Worm (Caenorhabditis elegans) whole organism, late embryonic: ENCODE results near the gene srz-104.

Experiments
- T23F11.4 ChIP-seq: fragments of 200-800 bp; sonication (Bioruptor generic); optimal IDR thresholded peaks from 2 replicates; lab custom pipeline; 2018; ENCODE audit warnings: mild to moderate bottlenecking, missing genetic modification characterization, missing compliant biosample characterization
- Y22D7AL.16 ChIP-seq: sonication (generic microtip); optimal IDR thresholded peaks from 2 replicates; lab custom pipeline; 2016; ENCODE audit warnings: missing genetic modification characterization, missing compliant biosample characterization
- ahr-1 ChIP-seq: sonication (generic microtip); optimal IDR thresholded peaks from 2 replicates; lab custom pipeline; 2016; ENCODE audit warnings: missing genetic modification characterization, missing compliant biosample characterization
- fkh-6 ChIP-seq: sonication (generic microtip); optimal IDR thresholded peaks from 2 replicates; lab custom pipeline; 2016; ENCODE audit warnings: missing genetic modification characterization, missing compliant biosample characterization
- nhr-11 ChIP-seq: fragments of 150-350 bp; optimal IDR thresholded peaks from 2 replicates; lab custom pipeline; 2014; ENCODE audit warnings: missing biosample characterization, missing genetic modification characterization
- nhr-232 ChIP-seq: sonication (generic microtip); optimal IDR thresholded peaks from 2 replicates; lab custom pipeline; 2016; ENCODE audit warnings: missing genetic modification characterization, missing compliant biosample characterization
- pha-4 ChIP-seq: fragments of 150-350 bp; optimal IDR thresholded peaks from 2 replicates; lab custom pipeline; 2018; ENCODE audit warnings: missing biosample characterization, missing genetic modification reagents, missing genetic modification characterization
- pqm-1 ChIP-seq: sonication (generic microtip); optimal IDR thresholded peaks from 2 replicates; lab custom pipeline; 2016; ENCODE audit warnings: missing genetic modification characterization, missing compliant biosample characterization
- ref-2 ChIP-seq: sonication (generic microtip); optimal IDR thresholded peaks from 2 replicates; lab custom pipeline; 2016; ENCODE audit warnings: missing genetic modification characterization, missing compliant biosample characterization
- sox-4 ChIP-seq: sonication (generic microtip); optimal IDR thresholded peaks from 2 replicates; lab custom pipeline; 2017; ENCODE audit warnings: mild to moderate bottlenecking, missing genetic modification characterization, inconsistent platforms, missing compliant biosample characterization
- syd-9 ChIP-seq: sonication (generic microtip); optimal IDR thresholded peaks from 2 replicates; lab custom pipeline; 2016; ENCODE audit warnings: mild to moderate bottlenecking, missing genetic modification characterization, moderate library complexity, missing compliant biosample characterization
- tbx-2 ChIP-seq: sonication (generic microtip); optimal IDR thresholded peaks from 2 replicates; lab custom pipeline; 2016; ENCODE audit warnings: missing genetic modification characterization, missing compliant biosample characterization
- unc-3 ChIP-seq, 2 experiments: fragments of 200-800 bp in 1 of 2; sonication (Bioruptor generic) in 1 of 2; sonication (generic microtip) in 1 of 2; conservative IDR thresholded peaks in 1 of 2; optimal IDR thresholded peaks in 1 of 2; 2 replicates each; pipeline versions ENCODE4 v1.3.6 to Lab custom; 2016 to 2022; ENCODE audit warnings: missing compliant biosample characterization in 2 of 2, missing genetic modification characterization in 2 of 2, missing genetic modification reagents in 1 of 2
- unc-86 ChIP-seq: sonication (generic microtip); optimal IDR thresholded peaks from 2 replicates; lab custom pipeline; 2016; ENCODE audit warnings: missing genetic modification characterization, missing compliant biosample characterization

- TF ChIP-seq fkh-6 (tag; lab: Kevin White, UChicago) (no peak), pha-4 (no peak), ref-2 (tag; lab: Kevin White, UChicago) (no peak), unc-86 (no peak), ahr-1 (no peak), tbx-2 (no peak), nhr-232 (no peak), sox-4 (tag; lab: Kevin White, UChicago) (no peak), pqm-1 (tag; lab: Kevin White, UChicago) (no peak), nhr-11 (tag; lab: Kevin White, UChicago) (no peak), T23F11.4 (GFP tag; lab: Kevin White, UChicago) (no peak), Y22D7AL.16 (no peak), unc-3 (GFP tag; conservative IDR thresholded peaks at IDR 0.05; lab: Robert Waterston, UW) (no peak), unc-3 (tag; optimal IDR thresholded peaks at IDR 0.05; lab: Kevin White, UChicago) (no peak), syd-9 (tag; lab: Kevin White, UChicago) (no peak)
These were observed 16.6 kb upstream of the srz-104 start for ce11 chrIV:16306918-16307317.
